Fruit fly (Drosophila melanogaster) S2 (cell line): ENCODE results near the gene DPCoAC.

Experiments
- CG8478 ChIP-seq: fragments of >200 bp; optimal IDR thresholded peaks from 2 replicates; lab custom pipeline; 2018
- CTCF ChIP-seq, 2 experiments: fragments of >200 bp; optimal IDR thresholded peaks; 2 replicates each; lab custom pipeline; 2018

DNA sequence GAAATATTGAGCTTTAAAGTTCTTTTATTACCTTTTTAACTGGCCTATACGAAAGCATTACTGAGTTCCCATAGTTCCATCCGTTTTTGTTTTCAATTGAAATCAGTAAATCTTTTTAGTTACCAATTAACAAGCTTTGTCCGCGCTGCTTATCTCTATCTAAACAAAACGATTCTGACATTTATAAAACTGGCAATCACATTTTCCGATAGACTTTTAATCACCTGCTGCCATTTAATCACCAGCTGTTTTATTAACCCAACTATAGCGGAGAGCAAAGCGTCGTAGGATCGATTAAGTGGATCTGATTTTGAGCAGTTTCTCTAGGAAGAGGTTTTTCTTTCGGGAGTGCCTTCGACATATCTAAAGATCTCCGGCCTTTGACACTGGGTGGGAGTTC, 45.1 kb upstream of the DPCoAC start:
- no peak for TF ChIP-seq CG8478
- no peak for TF ChIP-seq CTCF (optimal IDR thresholded peaks at IDR 0.05; lab: Kevin White, UChicago)
